Fruit fly (Drosophila melanogaster): ENCODE results near the gene CG8661.

CG8661 gene

dm6 chrX:17300609-17301208 lies 16.4 kb upstream of the CG8661 start (continued):
- TF ChIP-seq Ada2b (GFP tag; IDR thresholded peaks at IDR 0.05), result peak; percentile 18; the same call in 1 of the 2 replicates
- no peak for TF ChIP-seq CG2120 (GFP tag; optimal IDR thresholded peaks at IDR 0.05)
- peak; percentile 3 for TF ChIP-seq sqz (GFP tag; optimal IDR thresholded peaks at IDR 0.05)
- TF ChIP-seq CG13296 (GFP tag; optimal IDR thresholded peaks at IDR 0.05), result peak; percentile 28
- peak; percentile 43; the same call in 1 of the 2 replicates for TF ChIP-seq Atf6 (GFP tag; IDR thresholded peaks at IDR 0.05)
- peak; percentile 52 for TF ChIP-seq CG6254 (GFP tag; optimal IDR thresholded peaks at IDR 0.05)
- TF ChIP-seq CTCF (GFP tag; optimal IDR thresholded peaks at IDR 0.05), result peak; percentile 8
- TF ChIP-seq zf30C (GFP tag; optimal IDR thresholded peaks at IDR 0.05), result no peak
- TF ChIP-seq CG10267 (tag; optimal IDR thresholded peaks at IDR 0.05), result peak; percentile 64
- TF ChIP-seq Max (GFP tag; optimal IDR thresholded peaks at IDR 0.05), result peak; percentile 49
- peak; percentile 38 for TF ChIP-seq CG18619 (GFP tag; optimal IDR thresholded peaks at IDR 0.05)
- TF ChIP-seq CG7928 (GFP tag; optimal IDR thresholded peaks at IDR 0.05), result no peak
- TF ChIP-seq zen (tag; optimal IDR thresholded peaks at IDR 0.05), result peak; percentile 33
- peak; percentile 56 for TF ChIP-seq Sox102F (GFP tag; optimal IDR thresholded peaks at IDR 0.05)
- peak; percentile 10 for TF ChIP-seq fd64A (GFP tag; optimal IDR thresholded peaks at IDR 0.05)
- peak; percentile 8 for TF ChIP-seq CG17186 (GFP tag; optimal IDR thresholded peaks at IDR 0.05)
- TF ChIP-seq CG7271 (tag; optimal IDR thresholded peaks at IDR 0.05), result no peak
- TF ChIP-seq CG30403 (GFP tag; optimal IDR thresholded peaks at IDR 0.05), result peak; percentile 72
- no peak for TF ChIP-seq CG1832 (GFP tag; optimal IDR thresholded peaks at IDR 0.05)
- no peak for TF ChIP-seq CG10274 (GFP tag; optimal IDR thresholded peaks at IDR 0.05)
- no peak for TF ChIP-seq schlank (tag; optimal IDR thresholded peaks at IDR 0.05)
- TF ChIP-seq sr (GFP tag; IDR thresholded peaks at IDR 0.05), result peak; percentile 46; the same call in 1 of the 3 replicates
- no peak for TF ChIP-seq H2.0 (GFP tag; IDR thresholded peaks at IDR 0.05)
- TF ChIP-seq Dad (GFP tag; optimal IDR thresholded peaks at IDR 0.05), result peak; percentile 27
- no peak for TF ChIP-seq zfh2 (GFP tag; optimal IDR thresholded peaks at IDR 0.05)
- no peak for TF ChIP-seq CG1792 (GFP tag; optimal IDR thresholded peaks at IDR 0.05)
- TF ChIP-seq Neu2 (GFP tag; optimal IDR thresholded peaks at IDR 0.05; ENCODE audit: borderline replicate concordance), result no peak
- TF ChIP-seq CG32767 (GFP tag; IDR thresholded peaks at IDR 0.05), result 0 out of 2 replicates have a peak, but pooled peaks have one; percentile 22
- TF ChIP-seq CG11085 (GFP tag; IDR thresholded peaks at IDR 0.05), result no peak
- TF ChIP-seq Hand (GFP tag; optimal IDR thresholded peaks at IDR 0.05), result no peak
- TF ChIP-seq CG16815 (GFP tag; optimal IDR thresholded peaks at IDR 0.05), result peak; percentile 46
- no peak for TF ChIP-seq mld (GFP tag; IDR thresholded peaks at IDR 0.05; ENCODE audit: partially characterized antibody)
- peak; percentile 25 for TF ChIP-seq disco-r (GFP tag; optimal IDR thresholded peaks at IDR 0.05)
- no peak for TF ChIP-seq mirr (GFP tag; optimal IDR thresholded peaks at IDR 0.05)
- peak; percentile 18 for TF ChIP-seq slou (GFP tag; optimal IDR thresholded peaks at IDR 0.05)
- TF ChIP-seq peb (GFP tag; IDR thresholded peaks at IDR 0.05), result peak; percentile 28; the same call in 1 of the 2 replicates
- TF ChIP-seq gem (tag; optimal IDR thresholded peaks at IDR 0.05), result peak; percentile 69
- TF ChIP-seq Ssrp (tag; optimal IDR thresholded peaks at IDR 0.05), result peak; percentile 68
- TF ChIP-seq kni (GFP tag; optimal IDR thresholded peaks at IDR 0.05), result peak; percentile 60
- TF ChIP-seq CG10565 (GFP tag; optimal IDR thresholded peaks at IDR 0.05), result no peak
- TF ChIP-seq CG8290 (GFP tag; optimal IDR thresholded peaks at IDR 0.05), result no peak
- TF ChIP-seq CG8290 (tag; optimal IDR thresholded peaks at IDR 0.05), result peak in 1 of 2 experiments; percentile 2
- TF ChIP-seq CG12219 (GFP tag; optimal IDR thresholded peaks at IDR 0.05), result peak; percentile 52
- TF ChIP-seq CG14965 (GFP tag; optimal IDR thresholded peaks at IDR 0.05; ENCODE audit: borderline replicate concordance), result peak; percentile 29
- no peak for TF ChIP-seq gsb (GFP tag; IDR thresholded peaks at IDR 0.05)
- peak; percentile 59 for TF ChIP-seq CG2875 (GFP tag; optimal IDR thresholded peaks at IDR 0.05)
- no peak for TF ChIP-seq CG2202 (tag; optimal IDR thresholded peaks at IDR 0.05)
- TF ChIP-seq Deaf1 (tag; optimal IDR thresholded peaks at IDR 0.05), result no peak
- peak in 1 of 2 experiments; percentile 84 for TF ChIP-seq eve (GFP tag; optimal IDR thresholded peaks at IDR 0.05)
- TF ChIP-seq Med (GFP tag), result peak; percentile 88
